ENCODE assay signal across 1 worm cellular context in genomic region chrIII:6508327-6508726, ce11.
TF ChIP-seq lines count a peak whose summit lies in the region.

No protein-coding gene starts in this region.

TF ChIP-seq in whole organism, L1 larva, 84 proteins besides CTCF, POLR2A, EP300 and RAD21 (continued from another document):
- no peak for TF ChIP-seq jun-1 (tag; optimal IDR thresholded peaks at IDR 0.05; lab: Kevin White, UChicago)
- TF ChIP-seq nhr-85 (tag; lab: Kevin White, UChicago), result peak; percentile 72
- TF ChIP-seq lsy-2 (tag; optimal IDR thresholded peaks at IDR 0.05; lab: Kevin White, UChicago), result no peak
- no peak for TF ChIP-seq ceh-90 (tag; optimal IDR thresholded peaks at IDR 0.05; lab: Kevin White, UChicago)
- TF ChIP-seq hlh-17 (GFP tag; optimal IDR thresholded peaks at IDR 0.05; lab: Kevin White, UChicago; ENCODE audit: borderline replicate concordance), result no peak
- TF ChIP-seq mef-2 (tag; optimal IDR thresholded peaks at IDR 0.05; lab: Kevin White, UChicago), result no peak
- TF ChIP-seq dpl-1 (GFP tag; optimal IDR thresholded peaks at IDR 0.05; lab: Kevin White, UChicago), result no peak
